Worm (Caenorhabditis elegans): ENCODE data around the gene Y24D9A.7.

ce11 chrIV:4390438-4390894, 14.5 kb downstream of the Y24D9A.7 start, which contains the start of the genes rpl-7A and set-21:
- no peak for TF ChIP-seq ztf-29 (GFP tag; IDR thresholded peaks at IDR 0.05)
- no peak for TF ChIP-seq med-1 (GFP tag; optimal IDR thresholded peaks at IDR 0.05; ENCODE audit: insufficient read depth)
